Worm (Caenorhabditis elegans) whole organism, L4/young adult: ENCODE results near the gene ccdc-149.

Source experiments
- W03F9.2 ChIP-seq: fragments of 150-350 bp; optimal IDR thresholded peaks from 2 replicates; lab custom pipeline; 2014; ENCODE audit warnings: missing biosample characterization, missing genetic modification characterization
- dao-5 ChIP-seq: sonication (generic microtip); optimal IDR thresholded peaks from 2 replicates; lab custom pipeline; 2016; ENCODE audit warnings: missing genotype, missing genetic modification characterization, moderate library complexity, missing compliant biosample characterization
- him-1 ChIP-seq: sonication (generic microtip); optimal IDR thresholded peaks from 2 replicates; lab custom pipeline; 2016; ENCODE audit warnings: missing genotype, missing genetic modification reagents, missing genetic modification characterization, missing compliant biosample characterization

Gene ccdc-149

DNA sequence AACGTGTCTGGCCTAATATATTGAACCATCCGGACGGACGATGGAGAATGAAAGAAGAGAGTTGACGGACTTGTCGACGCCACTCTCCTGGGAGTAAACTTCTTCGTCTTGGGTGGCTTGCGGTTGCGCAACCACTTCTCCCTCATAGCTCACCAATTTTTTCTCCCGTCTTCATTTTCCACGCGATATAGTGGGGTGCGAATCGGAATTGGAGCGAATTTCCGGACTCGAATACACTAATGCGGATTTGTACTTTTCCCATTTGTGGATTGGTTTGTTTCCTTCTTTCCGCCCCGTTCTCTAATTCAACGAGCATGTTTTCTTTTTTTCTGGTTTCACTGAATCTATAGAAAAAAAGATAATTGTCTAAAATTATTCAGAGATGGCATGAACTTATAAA, 35.5 kb downstream of the ccdc-149 start:
- no peak for TF ChIP-seq dao-5 (tag; lab: Kevin White, UChicago)
- TF ChIP-seq W03F9.2 (tag; lab: Kevin White, UChicago), result no peak
- no peak for TF ChIP-seq him-1 (tag; lab: Kevin White, UChicago)

DNA sequence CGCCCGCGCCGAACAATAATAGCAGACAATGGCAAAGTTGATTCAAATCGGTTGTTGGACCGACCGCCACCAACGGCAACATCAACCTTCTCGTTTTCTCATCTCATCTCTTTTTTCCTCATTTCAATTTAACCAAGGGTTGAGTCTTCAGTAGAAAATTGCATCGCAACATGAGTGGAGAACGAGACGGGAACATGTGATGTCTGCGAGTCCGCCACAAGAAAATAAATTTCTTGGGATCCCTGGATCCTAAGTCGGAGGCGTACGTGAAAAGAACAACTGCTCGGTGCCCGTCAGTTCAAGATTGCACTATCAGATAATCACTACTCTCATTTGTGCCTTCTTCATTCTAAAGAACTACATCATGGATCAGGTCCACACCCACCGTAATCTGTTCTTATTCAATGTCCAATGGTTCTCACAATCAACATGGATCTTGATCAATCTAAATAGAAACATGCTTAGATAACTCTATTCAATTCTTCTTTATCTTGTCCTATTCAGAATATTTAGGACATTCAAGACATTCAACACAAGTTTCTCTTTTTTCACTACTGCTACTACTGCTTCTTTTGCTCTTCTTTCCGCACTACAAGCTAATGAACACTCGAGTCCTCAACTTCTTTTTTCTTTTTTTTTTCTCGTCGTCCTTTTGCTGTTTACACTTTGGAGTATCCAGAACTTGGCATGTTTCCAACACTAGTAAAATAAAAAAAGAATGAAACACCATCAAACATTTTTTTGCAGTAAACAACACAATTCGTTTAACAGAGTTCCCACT, 36.5 kb downstream of the ccdc-149 start:
- no peak for TF ChIP-seq dao-5 (tag; lab: Kevin White, UChicago)
- TF ChIP-seq W03F9.2 (tag; lab: Kevin White, UChicago), result no peak
- TF ChIP-seq him-1 (tag; lab: Kevin White, UChicago), result no peak

DNA sequence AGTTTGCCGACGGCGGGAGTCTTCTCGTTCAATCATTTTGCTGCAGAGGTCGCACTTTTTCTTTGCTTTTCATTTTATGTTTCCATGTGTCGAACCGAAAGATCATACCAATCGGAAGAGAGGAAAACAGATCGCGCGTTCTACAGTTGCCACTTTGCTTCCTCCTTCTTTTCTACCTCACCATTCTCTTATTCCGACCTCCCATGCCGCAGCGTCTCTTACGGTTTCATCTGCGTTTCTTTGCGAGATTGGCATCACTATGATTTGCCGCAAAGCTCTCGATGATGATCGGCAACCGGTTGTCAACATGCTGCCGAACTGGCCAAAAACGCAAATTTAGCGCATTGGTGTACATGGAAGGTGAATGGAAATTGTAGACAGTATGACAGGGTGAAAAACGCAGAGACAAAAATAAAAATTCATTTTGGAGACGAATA, 37.1 kb downstream of the ccdc-149 start:
- TF ChIP-seq W03F9.2 (tag; lab: Kevin White, UChicago) (no peak), him-1 (tag; lab: Kevin White, UChicago) (no peak)

DNA sequence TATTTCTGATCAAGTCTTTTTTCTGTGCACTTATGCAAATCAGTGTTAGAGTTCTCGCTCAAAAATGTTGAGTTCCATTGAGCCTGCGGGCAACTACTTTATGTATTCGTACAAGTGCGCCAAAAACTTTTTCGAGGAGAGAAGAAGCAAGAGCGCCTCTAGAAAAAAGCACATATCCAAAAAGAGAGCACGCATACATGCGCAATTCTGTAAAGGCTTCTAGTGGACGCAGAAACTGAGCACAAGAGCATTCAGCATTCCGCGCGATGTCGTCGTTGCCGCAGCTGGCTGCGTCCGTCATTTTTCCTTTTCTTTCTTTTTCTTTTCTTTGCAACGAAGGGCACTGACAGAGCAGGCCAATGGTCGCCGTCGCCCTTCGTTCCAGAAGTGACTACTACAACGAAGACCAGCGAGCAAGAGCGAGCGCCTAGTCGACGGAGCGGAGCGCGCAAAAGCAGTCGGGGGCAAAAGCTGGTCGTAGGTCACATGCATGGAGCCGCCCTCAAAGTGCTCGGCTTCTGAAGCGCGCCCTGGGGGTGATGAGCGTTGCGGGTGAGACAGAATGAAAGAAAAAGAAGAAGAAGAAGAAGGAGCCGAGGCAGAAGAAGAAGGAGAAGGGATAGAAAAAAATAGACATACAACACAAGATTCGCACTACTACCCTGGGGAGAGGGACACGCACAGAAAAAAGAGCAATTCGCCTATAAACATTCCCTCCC, 38.1 kb downstream of the ccdc-149 start:
- TF ChIP-seq dao-5 (tag; lab: Kevin White, UChicago) (peak; percentile 19), W03F9.2 (tag; lab: Kevin White, UChicago) (peak; percentile 14), him-1 (tag; lab: Kevin White, UChicago) (peak; percentile 93)

DNA sequence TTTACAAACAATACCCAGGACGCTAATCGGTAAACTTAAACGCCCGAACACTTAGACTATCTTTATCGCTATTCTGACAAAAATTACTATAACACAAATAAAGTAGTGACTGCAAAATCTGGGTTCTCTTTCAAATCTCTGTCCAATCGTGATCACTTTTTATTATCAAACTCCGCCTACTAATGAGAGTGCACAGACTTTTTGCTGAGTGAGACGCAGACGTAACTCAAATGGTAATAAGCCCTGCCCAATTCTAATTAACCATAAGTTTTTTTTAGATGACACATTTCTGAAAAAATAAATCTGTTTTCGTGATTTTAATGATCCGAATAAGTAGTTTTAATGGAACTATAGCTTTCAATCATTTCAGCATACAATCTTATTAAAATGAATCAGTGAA, 38.8 kb downstream of the ccdc-149 start:
- TF ChIP-seq W03F9.2 (tag; lab: Kevin White, UChicago) (no peak), dao-5 (tag; lab: Kevin White, UChicago) (no peak), him-1 (tag; lab: Kevin White, UChicago) (no peak)

DNA sequence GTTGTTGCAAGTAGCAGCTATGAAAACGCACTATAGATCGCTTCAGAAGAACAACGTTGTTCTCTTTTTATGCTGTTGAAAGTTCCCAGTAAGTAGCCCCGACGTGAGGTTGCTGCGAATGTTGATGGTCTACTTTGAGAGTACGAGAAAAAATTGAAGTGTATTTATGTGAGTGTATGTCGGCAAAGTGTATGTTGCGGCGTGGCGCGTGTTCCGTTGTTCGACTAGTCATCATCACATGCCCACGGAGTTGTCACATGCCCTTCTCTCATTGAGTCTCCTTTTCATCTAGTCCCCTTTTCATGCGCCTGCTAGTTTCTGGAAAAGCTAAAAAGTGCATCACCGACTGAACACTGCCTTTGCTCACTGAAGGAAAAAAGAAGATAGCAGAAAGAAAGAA, 39.4 kb downstream of the ccdc-149 start:
- TF ChIP-seq him-1 (tag; lab: Kevin White, UChicago) (peak; percentile 66), dao-5 (tag; lab: Kevin White, UChicago) (no peak)

DNA sequence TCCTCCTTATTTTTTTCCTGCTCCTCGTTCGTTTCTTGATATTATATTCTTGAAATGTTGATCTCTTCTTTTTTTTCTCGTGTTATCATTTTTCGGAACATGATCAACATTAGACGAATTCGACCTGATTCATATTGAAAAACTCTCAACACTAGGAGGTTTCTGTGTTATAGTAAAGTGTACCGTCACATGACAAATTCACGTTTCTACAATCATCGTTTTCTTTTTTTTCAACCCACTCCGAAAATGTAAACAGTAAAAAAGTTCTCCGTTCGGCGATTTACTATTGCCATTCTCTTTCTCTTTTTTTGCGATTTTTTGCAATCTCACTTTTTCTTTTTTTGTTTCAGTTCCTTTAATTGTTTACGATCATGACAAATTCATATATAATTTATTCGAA, 39.8 kb downstream of the ccdc-149 start:
- no peak for TF ChIP-seq W03F9.2 (tag; lab: Kevin White, UChicago)
- TF ChIP-seq him-1 (tag; lab: Kevin White, UChicago), result no peak
- TF ChIP-seq dao-5 (tag; lab: Kevin White, UChicago), result no peak

DNA sequence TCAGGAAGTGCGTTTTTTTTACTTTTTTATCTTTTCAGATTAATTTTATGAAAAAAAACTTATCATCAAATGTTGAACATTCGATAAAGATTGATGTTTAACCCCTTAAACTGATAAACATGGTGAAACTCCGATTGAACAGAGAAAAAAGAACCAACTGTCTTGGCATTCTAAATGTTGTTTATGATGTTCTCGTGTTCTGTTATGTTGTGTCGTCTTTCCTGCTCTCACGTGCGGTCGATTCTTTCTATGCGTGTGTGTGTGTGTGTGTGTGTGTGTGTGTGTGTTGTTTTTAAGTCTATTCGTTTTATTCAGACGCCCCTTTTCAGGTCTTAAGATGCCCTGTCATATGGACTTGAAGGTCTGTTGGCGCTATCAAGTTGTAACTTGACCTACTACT, 41.7 kb downstream of the ccdc-149 start:
- TF ChIP-seq him-1 (tag; lab: Kevin White, UChicago) (no peak), W03F9.2 (tag; lab: Kevin White, UChicago) (peak; percentile 9), dao-5 (tag; lab: Kevin White, UChicago) (no peak)

DNA sequence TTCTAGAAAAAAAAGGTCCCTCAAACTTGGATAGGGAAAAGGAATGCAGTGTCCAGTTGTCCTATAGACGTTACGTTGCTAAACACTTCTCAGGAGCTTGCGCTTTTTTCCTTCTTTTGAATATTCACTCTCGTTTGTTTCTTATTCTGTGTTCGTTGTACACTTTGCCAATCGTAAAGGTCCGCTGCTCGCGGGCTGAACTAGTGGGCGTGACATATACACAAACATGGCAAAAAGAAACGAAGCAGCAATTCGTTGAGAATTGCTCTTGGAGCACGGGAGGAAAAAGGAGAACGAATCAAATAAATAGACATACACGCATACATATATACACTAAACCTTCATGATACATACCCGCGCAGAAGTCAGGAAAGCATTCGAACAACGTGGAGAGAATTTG, 42.4 kb downstream of the ccdc-149 start:
- TF ChIP-seq dao-5 (tag; lab: Kevin White, UChicago), result no peak
- no peak for TF ChIP-seq him-1 (tag; lab: Kevin White, UChicago)
- no peak for TF ChIP-seq W03F9.2 (tag; lab: Kevin White, UChicago)

DNA sequence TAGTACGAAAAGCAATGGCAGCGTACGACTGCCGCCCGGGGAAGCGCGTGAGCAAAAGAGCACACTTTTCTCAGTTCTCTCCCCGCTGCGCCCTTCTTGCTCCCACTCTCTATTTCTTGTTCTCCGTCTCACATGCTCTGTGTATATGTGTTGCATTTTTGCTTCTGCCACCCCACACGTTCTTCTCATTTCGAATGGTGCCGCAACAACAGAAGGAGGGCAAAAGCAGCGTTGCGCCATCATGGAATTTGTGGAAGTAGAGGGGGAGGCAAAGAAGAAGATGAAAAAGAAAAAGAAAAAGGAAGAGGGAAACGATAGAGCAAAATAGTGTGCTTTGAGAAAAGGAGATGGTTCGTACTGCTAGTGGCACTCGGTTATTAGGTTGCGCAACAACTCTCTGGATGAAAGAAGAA, 43.9 kb downstream of the ccdc-149 start:
- TF ChIP-seq W03F9.2 (tag; lab: Kevin White, UChicago), result no peak
- TF ChIP-seq him-1 (tag; lab: Kevin White, UChicago), result peak; percentile 91
- no peak for TF ChIP-seq dao-5 (tag; lab: Kevin White, UChicago)

DNA sequence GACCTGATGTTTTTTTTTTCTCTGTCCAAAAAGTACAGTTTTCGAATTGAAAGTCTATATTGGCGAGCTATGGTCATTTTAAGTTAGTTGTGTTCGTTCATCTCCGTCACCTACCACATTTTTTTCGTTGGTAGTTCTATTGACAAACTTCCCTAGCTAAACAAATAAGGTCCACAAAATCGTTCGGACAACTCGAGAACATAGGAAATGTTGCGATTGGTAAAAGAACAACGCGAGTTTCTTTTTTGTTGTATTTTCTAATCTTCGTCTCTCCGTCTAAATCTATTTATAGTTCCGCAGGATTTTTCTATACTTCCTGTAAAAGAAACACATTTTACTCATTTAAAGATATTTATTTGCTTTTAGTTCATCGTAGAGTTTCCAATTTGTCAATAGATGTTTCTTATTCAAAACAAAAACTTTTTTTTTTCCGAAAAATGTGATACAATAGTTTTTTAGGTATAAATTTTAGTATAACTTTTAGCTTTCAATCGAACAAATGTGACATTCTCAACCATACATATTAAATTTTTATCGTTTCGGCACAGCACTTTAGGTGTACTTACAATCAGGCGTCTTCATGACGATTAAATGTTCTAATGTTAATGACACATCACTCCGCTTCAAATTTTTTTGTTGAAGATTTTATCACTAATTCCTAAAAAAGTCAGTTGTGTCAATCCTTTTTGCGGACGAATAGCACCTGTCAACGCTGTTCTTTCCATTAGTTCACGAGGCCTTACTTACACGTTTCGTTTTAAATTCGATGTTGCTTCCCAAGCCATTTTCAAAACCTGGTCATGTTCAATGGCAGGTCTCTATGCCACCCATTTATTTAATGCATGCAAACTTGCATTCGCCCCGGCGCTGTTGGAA, 44.6 kb downstream of the ccdc-149 start:
- TF ChIP-seq W03F9.2 (tag; lab: Kevin White, UChicago) (no peak), dao-5 (tag; lab: Kevin White, UChicago) (no peak), him-1 (tag; lab: Kevin White, UChicago) (no peak)

DNA sequence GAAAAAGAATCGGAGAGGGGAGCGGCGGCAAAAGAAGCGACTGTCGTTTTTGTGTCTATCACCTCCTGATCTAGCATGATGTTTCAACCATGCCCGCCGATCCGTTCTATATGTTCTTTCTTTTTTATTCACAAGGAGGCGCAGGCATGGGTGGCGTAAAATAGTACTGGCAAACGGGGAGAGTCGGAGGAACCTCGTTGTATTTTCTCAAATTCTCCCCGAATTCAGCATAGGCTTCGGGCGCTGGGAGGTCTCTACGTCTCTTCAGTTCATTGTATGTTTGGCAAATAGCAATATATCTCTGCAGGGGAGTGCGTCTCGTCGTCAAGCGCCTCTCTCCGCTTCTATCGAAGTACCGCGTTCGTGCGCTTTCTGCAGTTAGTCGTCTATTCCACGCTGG, 46.0 kb downstream of the ccdc-149 start, which contains the start of gene lin-14:
TSS of gene lin-14 (plus strand) at position 346 of the 400 bp plus-strand sequence.
- no peak for TF ChIP-seq W03F9.2 (tag; lab: Kevin White, UChicago)
- peak; percentile 44 for TF ChIP-seq him-1 (tag; lab: Kevin White, UChicago)
- peak; percentile 54 for TF ChIP-seq dao-5 (tag; lab: Kevin White, UChicago)
